Worm (Caenorhabditis elegans) whole organism, L2 larva: ENCODE measurements around the gene C04F6.7.

Experiments used
- C34F6.9 ChIP-seq: fragments of 150-350 bp; optimal IDR thresholded peaks from 2 replicates; lab custom pipeline; 2014; ENCODE audit warnings: missing biosample characterization, missing genetic modification characterization
- F13H6.1 ChIP-seq: sonication (generic microtip); optimal IDR thresholded peaks from 2 replicates; lab custom pipeline; 2016; ENCODE audit warnings: missing genetic modification characterization, missing compliant biosample characterization
- R02D3.7 ChIP-seq: fragments of 150-350 bp; optimal IDR thresholded peaks from 2 replicates; lab custom pipeline; 2014; ENCODE audit warnings: missing biosample characterization, missing genetic modification characterization
- Y55F3AM.14 ChIP-seq: fragments of 200-800 bp; sonication (Bioruptor generic); optimal IDR thresholded peaks from 2 replicates; lab custom pipeline; 2018; ENCODE audit warnings: mild to moderate bottlenecking, missing genetic modification characterization, missing compliant biosample characterization
- ZK546.5 ChIP-seq: sonication (generic microtip); optimal IDR thresholded peaks from 2 replicates; lab custom pipeline; 2017; ENCODE audit warnings: missing biosample characterization, missing genetic modification characterization
- alr-1 ChIP-seq: fragments of 150-350 bp; optimal IDR thresholded peaks from 2 replicates; lab custom pipeline; 2014; ENCODE audit warnings: missing biosample characterization, missing genetic modification characterization
- aly-2 ChIP-seq: fragments of 150-350 bp; optimal IDR thresholded peaks from 2 replicates; lab custom pipeline; 2014; ENCODE audit warnings: missing biosample characterization, missing genetic modification characterization
- blmp-1 ChIP-seq: sonication (generic microtip); optimal IDR thresholded peaks from 2 replicates; lab custom pipeline; 2017; ENCODE audit warnings: missing genetic modification characterization, mild to moderate bottlenecking, missing compliant biosample characterization, antibody characterized with exemption, moderate library complexity; ENCODE audit not compliant: insufficient read depth
- dmd-4 ChIP-seq: sonication (generic microtip); optimal IDR thresholded peaks from 2 replicates; lab custom pipeline; 2017; ENCODE audit warnings: missing biosample characterization, missing genetic modification characterization
- gmeb-1 ChIP-seq: fragments of 150-350 bp; optimal IDR thresholded peaks from 2 replicates; lab custom pipeline; 2014; ENCODE audit warnings: missing biosample characterization, missing genetic modification characterization
- lin-11 ChIP-seq: fragments of 150-350 bp; sonication (generic microtip); optimal IDR thresholded peaks from 2 replicates; lab custom pipeline; 2014; ENCODE audit warnings: missing biosample characterization, missing genetic modification characterization, inconsistent platforms, mixed read lengths
- lin-13 ChIP-seq: fragments of 150-350 bp; optimal IDR thresholded peaks from 2 replicates; lab custom pipeline; 2014; ENCODE audit warnings: missing biosample characterization, missing genetic modification reagents, missing genetic modification characterization
- lin-39 ChIP-seq: fragments of 150-350 bp; optimal IDR thresholded peaks from 2 replicates; lab custom pipeline; 2014; ENCODE audit warnings: missing biosample characterization, missing genetic modification reagents, missing genetic modification characterization
- lsy-2 ChIP-seq, 2 experiments: fragments of 150-350 bp in 1 of 2; sonication (generic microtip) in 1 of 2; optimal IDR thresholded peaks; 2 replicates each; lab custom pipeline; 2014 to 2017; ENCODE audit warnings: missing biosample characterization in 2 of 2, missing genetic modification characterization in 2 of 2
- mbf-1 ChIP-seq: sonication (generic microtip); optimal IDR thresholded peaks from 2 replicates; lab custom pipeline; 2017; ENCODE audit warnings: missing biosample characterization, missing genetic modification characterization
- nhr-10 ChIP-seq: sonication (generic microtip); optimal IDR thresholded peaks from 2 replicates; lab custom pipeline; 2017; ENCODE audit warnings: missing biosample characterization, missing genetic modification characterization
- nhr-11 ChIP-seq: fragments of 150-350 bp; optimal IDR thresholded peaks from 2 replicates; lab custom pipeline; 2014; ENCODE audit warnings: missing biosample characterization, missing genetic modification characterization
- nhr-129 ChIP-seq: fragments of 150-350 bp; optimal IDR thresholded peaks from 2 replicates; lab custom pipeline; 2014; ENCODE audit warnings: missing biosample characterization, missing genetic modification characterization
- nhr-21 ChIP-seq: fragments of 150-350 bp; optimal IDR thresholded peaks from 2 replicates; lab custom pipeline; 2014; ENCODE audit warnings: missing biosample characterization, missing genetic modification characterization
- nhr-237 ChIP-seq: fragments of 150-350 bp; optimal IDR thresholded peaks from 2 replicates; lab custom pipeline; 2014; ENCODE audit warnings: missing biosample characterization, missing genetic modification characterization
- nhr-25 ChIP-seq: fragments of 150-350 bp; sonication (generic microtip); optimal IDR thresholded peaks from 3 replicates; lab custom pipeline; 2014; ENCODE audit warnings: missing biosample characterization, missing genetic modification characterization
- nhr-6 ChIP-seq: fragments of 150-350 bp; optimal IDR thresholded peaks from 2 replicates; lab custom pipeline; 2014; ENCODE audit warnings: missing biosample characterization, missing genetic modification characterization
- peb-1 ChIP-seq: fragments of 150-350 bp; optimal IDR thresholded peaks from 2 replicates; lab custom pipeline; 2014; ENCODE audit warnings: missing biosample characterization, missing genetic modification characterization
- sem-4 ChIP-seq: fragments of 150-350 bp; optimal IDR thresholded peaks from 2 replicates; lab custom pipeline; 2014; ENCODE audit warnings: missing biosample characterization, missing genetic modification reagents, missing genetic modification characterization
- sma-3 ChIP-seq: sonication (generic microtip); optimal IDR thresholded peaks from 2 replicates; lab custom pipeline; 2016; ENCODE audit warnings: missing genetic modification reagents, missing genetic modification characterization, missing compliant biosample characterization
- unc-55 ChIP-seq: fragments of 150-350 bp; sonication (generic microtip); optimal IDR thresholded peaks from 3 replicates; lab custom pipeline; 2014; ENCODE audit warnings: missing biosample characterization, missing genetic modification reagents, missing genetic modification characterization
- unc-62 ChIP-seq: fragments of 150-350 bp; optimal IDR thresholded peaks from 2 replicates; lab custom pipeline; 2014; ENCODE audit warnings: missing biosample characterization, missing genetic modification reagents, missing genetic modification characterization
- zag-1 ChIP-seq: fragments of 150-350 bp; optimal IDR thresholded peaks from 2 replicates; lab custom pipeline; 2014; ENCODE audit warnings: missing biosample characterization, missing genetic modification characterization
- ztf-1 ChIP-seq: fragments of 200-800 bp; sonication (Bioruptor generic); conservative IDR thresholded peaks from 2 replicates; pipeline ENCODE4 v1.3.6; 2022; ENCODE audit warnings: missing genetic modification characterization, missing compliant biosample characterization
- ztf-4 ChIP-seq: fragments of 150-350 bp; optimal IDR thresholded peaks from 2 replicates; lab custom pipeline; 2014; ENCODE audit warnings: missing biosample characterization, missing genetic modification characterization

Gene C04F6.7

ce11 chrX:3419084-3419483 is at the start of gene C04F6.7:
TSS of gene C04F6.7 (minus strand) at chrX:3419184.
- no peak for TF ChIP-seq zag-1 (tag; lab: Kevin White, UChicago)
- TF ChIP-seq alr-1 (tag; lab: Kevin White, UChicago), result no peak
- no peak for TF ChIP-seq lin-13 (GFP tag; lab: Kevin White, UChicago)
- TF ChIP-seq C34F6.9 (tag; lab: Kevin White, UChicago), result no peak

ce11 chrX:3467958-3468357 is 49.0 kb upstream of the C04F6.7 start:
- TF ChIP-seq ztf-4 (tag; lab: Kevin White, UChicago) (no peak), Y55F3AM.14 (GFP tag; lab: Kevin White, UChicago) (no peak), nhr-129 (tag; lab: Kevin White, UChicago) (no peak), unc-55 (GFP tag; lab: Kevin White, UChicago) (no peak), blmp-1 (tag; lab: Kevin White, UChicago) (no peak), lin-39 (tag; lab: Kevin White, UChicago) (no peak), peb-1 (tag; lab: Kevin White, UChicago) (no peak), gmeb-1 (tag; lab: Kevin White, UChicago) (no peak), mbf-1 (tag; lab: Kevin White, UChicago) (no peak), nhr-11 (no peak), lsy-2 (tag; optimal IDR thresholded peaks at IDR 0.05; lab: Kevin White, UChicago) (no peak), nhr-25 (tag; lab: Kevin White, UChicago) (no peak), nhr-21 (tag; lab: Kevin White, UChicago) (no peak), ztf-1 (GFP tag; lab: Robert Waterston, UW) (no peak), lin-11 (tag; lab: Kevin White, UChicago) (no peak), aly-2 (tag; lab: Kevin White, UChicago) (no peak)

ce11 chrX:3467004-3467761 is 48.2 kb upstream of the C04F6.7 start:
- TF ChIP-seq alr-1 (tag; lab: Kevin White, UChicago) (no peak), sma-3 (GFP tag; lab: Kevin White, UChicago) (no peak), unc-55 (GFP tag; lab: Kevin White, UChicago) (peak; percentile 28)

- no peak for TF ChIP-seq blmp-1 (tag; lab: Kevin White, UChicago)
- no peak for TF ChIP-seq ZK546.5 (tag; lab: Kevin White, UChicago)
- TF ChIP-seq sem-4 (tag; lab: Kevin White, UChicago), result no peak
- no peak for TF ChIP-seq nhr-11
- TF ChIP-seq dmd-4, result no peak
- TF ChIP-seq nhr-10, result no peak
- TF ChIP-seq nhr-6 (tag; lab: Kevin White, UChicago), result no peak
- no peak for TF ChIP-seq unc-55 (GFP tag; lab: Kevin White, UChicago)
- TF ChIP-seq lin-11 (tag; lab: Kevin White, UChicago), result no peak
- no peak for TF ChIP-seq unc-62
- TF ChIP-seq F13H6.1 (tag; lab: Kevin White, UChicago), result no peak
- no peak for TF ChIP-seq nhr-25 (tag; lab: Kevin White, UChicago)
- no peak for TF ChIP-seq peb-1 (tag; lab: Kevin White, UChicago)
- no peak for TF ChIP-seq aly-2 (tag; lab: Kevin White, UChicago)
- no peak for TF ChIP-seq C34F6.9 (tag; lab: Kevin White, UChicago)
- no peak for TF ChIP-seq R02D3.7 (tag; lab: Kevin White, UChicago)
- no peak for TF ChIP-seq mbf-1 (tag; lab: Kevin White, UChicago)
- no peak for TF ChIP-seq sma-3 (GFP tag; lab: Kevin White, UChicago)
- TF ChIP-seq gmeb-1 (tag; lab: Kevin White, UChicago), result no peak
- no peak for TF ChIP-seq ztf-4 (tag; lab: Kevin White, UChicago)
Measured at ce11 chrX:3465785-3466184, 46.8 kb upstream of the C04F6.7 start, which contains the start of the genes ZK377.15 and sax-3. TSS of gene ZK377.15 (minus strand) at chrX:3465885. TSS of gene sax-3 (minus strand) at chrX:3465927.

DNA sequence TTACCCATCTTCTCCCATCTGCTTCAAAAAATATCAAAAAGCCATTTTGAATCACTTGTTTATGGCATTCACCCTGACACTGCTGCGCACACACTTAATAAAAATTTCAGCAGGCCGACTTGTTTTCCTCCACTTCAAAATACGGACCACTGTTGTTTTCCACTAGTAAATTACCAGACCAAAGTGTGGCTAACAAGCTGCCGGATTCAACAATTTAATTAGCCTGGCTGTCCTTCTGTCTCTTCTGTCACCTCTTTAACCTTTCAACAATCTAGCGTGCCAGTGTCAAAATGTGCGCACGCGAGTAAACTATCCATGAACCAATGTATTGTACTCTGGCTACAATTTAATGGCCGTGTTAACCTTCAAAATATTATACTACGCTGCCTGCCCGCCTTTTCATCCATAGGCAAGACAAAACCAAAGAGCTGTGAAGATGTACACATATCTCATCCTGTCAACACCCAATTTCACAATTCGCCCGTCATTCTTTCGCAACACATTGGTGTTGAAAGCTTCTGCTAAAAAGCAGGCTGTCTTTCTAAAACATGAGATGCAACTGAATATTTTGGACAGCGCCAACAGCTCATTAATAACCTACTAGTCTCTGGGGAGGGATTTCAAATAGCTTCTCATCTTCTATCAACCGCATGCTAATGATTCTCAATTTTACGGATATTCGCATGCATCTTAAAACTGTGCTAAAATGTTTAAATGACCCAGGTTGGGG is 45.5 kb upstream of the C04F6.7 start:
- TF ChIP-seq zag-1 (tag; lab: Kevin White, UChicago) (peak; percentile 38), nhr-10 (no peak), ztf-4 (tag; lab: Kevin White, UChicago) (no peak), unc-55 (GFP tag; lab: Kevin White, UChicago) (peak; percentile 70), nhr-237 (no peak)
